Fruit fly (Drosophila melanogaster) whole organism, embryonic: Measurements from ENCODE around the gene CG33110.

Source experiments
- Blimp-1 ChIP-seq: fragments of 200-800 bp; sonication (Bioruptor generic); optimal IDR thresholded peaks from 3 replicates; lab custom pipeline; 2018; ENCODE audit warnings: missing biosample characterization, missing genetic modification characterization, mild to moderate bottlenecking, moderate library complexity, missing genetic modification reagents
- CG11723 ChIP-seq: fragments of 200-800 bp; sonication (Bioruptor generic); optimal IDR thresholded peaks from 2 replicates; lab custom pipeline; 2017; ENCODE audit warnings: missing biosample characterization, mild to moderate bottlenecking, missing genetic modification characterization
- CG13894 ChIP-seq: fragments of 200-800 bp; sonication (Bioruptor generic); optimal IDR thresholded peaks from 3 replicates; lab custom pipeline; 2018; ENCODE audit warnings: missing biosample characterization, mild to moderate bottlenecking, missing genetic modification characterization, moderate library complexity
- CG15269 ChIP-seq: fragments of 200-800 bp; sonication (Bioruptor generic); optimal IDR thresholded peaks from 2 replicates; lab custom pipeline; 2018; ENCODE audit warnings: missing biosample characterization, mild to moderate bottlenecking, missing genetic modification characterization, moderate library complexity
- CG15514 ChIP-seq: fragments of 200-800 bp; sonication (Bioruptor generic); optimal IDR thresholded peaks from 3 replicates; lab custom pipeline; 2017; ENCODE audit warnings: missing biosample characterization, missing genetic modification characterization, mild to moderate bottlenecking, moderate library complexity, missing genetic modification reagents
- CG18262 ChIP-seq: fragments of 200-800 bp; optimal IDR thresholded peaks from 3 replicates; lab custom pipeline; 2019; ENCODE audit warnings: missing biosample characterization, mild to moderate bottlenecking, missing genetic modification characterization, moderate library complexity
- CG2889 ChIP-seq: fragments of 200-800 bp; sonication (Bioruptor generic); IDR thresholded peaks from 3 replicates; pipeline ENCODE4 v1.3.6; 2022; ENCODE audit warnings: missing biosample characterization, missing genetic modification characterization
- CG3407 ChIP-seq: fragments of 200-800 bp; sonication (Bioruptor generic); optimal IDR thresholded peaks from 2 replicates; lab custom pipeline; 2018; ENCODE audit warnings: missing biosample characterization, mild to moderate bottlenecking, missing genetic modification characterization
- CG43689 ChIP-seq: fragments of 200-800 bp; sonication (Bioruptor generic); IDR thresholded peaks from 2 replicates; pipeline ENCODE4 v1.3.6; 2022; ENCODE audit warnings: missing biosample characterization, missing genetic modification characterization
- CG6654 ChIP-seq: fragments of 200-800 bp; sonication (Bioruptor generic); optimal IDR thresholded peaks from 2 replicates; lab custom pipeline; 2017; ENCODE audit warnings: missing biosample characterization, mild to moderate bottlenecking, missing genetic modification characterization
- CG7745 ChIP-seq: fragments of 200-800 bp; sonication (Bioruptor generic); optimal IDR thresholded peaks from 2 replicates; lab custom pipeline; 2018; ENCODE audit warnings: missing biosample characterization, mild to moderate bottlenecking, missing genetic modification characterization, moderate library complexity
- CG7963 ChIP-seq: fragments of 200-800 bp; sonication (Bioruptor generic); IDR thresholded peaks from 3 replicates; pipeline ENCODE4 v1.3.6; 2022; ENCODE audit warnings: missing biosample characterization, missing genetic modification characterization; ENCODE audit not compliant: partially characterized antibody
- CG8290 ChIP-seq, 3 experiments: fragments of 200-800 bp; sonication (Bioruptor generic); optimal IDR thresholded peaks; 2 replicates each; lab custom pipeline; 2016 to 2019; ENCODE audit warnings: missing biosample characterization in 3 of 3, missing genetic modification characterization in 3 of 3, mild to moderate bottlenecking in 2 of 3, moderate library complexity in 1 of 3
- CG8944 ChIP-seq: fragments of 200-800 bp; sonication (Bioruptor generic); optimal IDR thresholded peaks from 3 replicates; lab custom pipeline; 2016; ENCODE audit warnings: missing biosample characterization, missing genetic modification characterization
- Dll ChIP-seq: fragments of 200-800 bp; sonication (Bioruptor generic); IDR thresholded peaks from 4 replicates; pipeline ENCODE4 v1.3.6; 2022; ENCODE audit warnings: missing biosample characterization, missing genetic modification characterization; ENCODE audit not compliant: partially characterized antibody
- Doc3 ChIP-seq: fragments of 200-800 bp; sonication (Bioruptor generic); IDR thresholded peaks from 3 replicates; pipeline ENCODE4 v1.3.6; 2022; ENCODE audit warnings: missing biosample characterization, missing genetic modification characterization; ENCODE audit not compliant: partially characterized antibody
- ERR ChIP-seq: fragments of 200-800 bp; sonication (Bioruptor generic); optimal IDR thresholded peaks from 2 replicates; lab custom pipeline; 2016; ENCODE audit warnings: missing biosample characterization, missing genetic modification characterization
- Eip74EF ChIP-seq, 2 experiments: fragments of 200-800 bp in 1 of 2; fragments of >200 bp in 1 of 2; sonication (Bioruptor generic) in 1 of 2; optimal IDR thresholded peaks; 2 replicates each; lab custom pipeline; 2017 to 2019; ENCODE audit warnings: missing biosample characterization in 2 of 2, missing genetic modification characterization in 2 of 2, mild to moderate bottlenecking in 1 of 2, moderate library complexity in 1 of 2
- Ets65A ChIP-seq: fragments of 200-800 bp; sonication (Bioruptor generic); peaks from one replicate; lab custom pipeline; 2016; ENCODE audit warnings: missing biosample characterization, missing genetic modification characterization
- Fer2 ChIP-seq: fragments of 200-800 bp; sonication (Bioruptor generic); optimal IDR thresholded peaks from 2 replicates; lab custom pipeline; 2018; ENCODE audit warnings: missing biosample characterization, mild to moderate bottlenecking, missing genetic modification characterization, moderate library complexity
- Hr78 ChIP-seq, 2 experiments: fragments of 200-800 bp in 1 of 2; fragments of >200 bp in 1 of 2; sonication (Bioruptor generic) in 1 of 2; optimal IDR thresholded peaks; 2 replicates each; lab custom pipeline; 2017 to 2019; ENCODE audit warnings: missing biosample characterization in 2 of 2, missing genetic modification characterization in 2 of 2, mild to moderate bottlenecking in 1 of 2, moderate library complexity in 1 of 2
- Med ChIP-seq: fragments of 200-800 bp; sonication (Bioruptor generic); peaks from one replicate; lab custom pipeline; 2016; ENCODE audit warnings: missing biosample characterization, missing genetic modification characterization, mild to moderate bottlenecking, inconsistent platforms, moderate library complexity
- abd-A ChIP-seq: fragments of 200-800 bp; sonication (Bioruptor generic); optimal IDR thresholded peaks from 3 replicates; lab custom pipeline; 2019; ENCODE audit warnings: missing biosample characterization, mild to moderate bottlenecking, missing genetic modification characterization, moderate library complexity
- bsh ChIP-seq, 2 experiments: fragments of 200-800 bp; sonication (Bioruptor generic); optimal IDR thresholded peaks; 2 replicates each; lab custom pipeline; 2017 to 2018; ENCODE audit warnings: mild to moderate bottlenecking in 2 of 2, missing biosample characterization in 2 of 2, missing genetic modification characterization in 2 of 2, moderate library complexity in 1 of 2
- chinmo ChIP-seq: fragments of 200-800 bp; sonication (Bioruptor generic); IDR thresholded peaks from 4 replicates; pipeline ENCODE4 v1.3.6; 2022; ENCODE audit warnings: missing biosample characterization, missing genetic modification characterization; ENCODE audit not compliant: partially characterized antibody
- chn ChIP-seq: fragments of 200-800 bp; sonication (Bioruptor generic); optimal IDR thresholded peaks from 2 replicates; lab custom pipeline; 2016; ENCODE audit warnings: missing biosample characterization, missing genetic modification characterization
- ftz-f1 ChIP-seq: fragments of 200-800 bp; sonication (Bioruptor generic); optimal IDR thresholded peaks from 2 replicates; lab custom pipeline; 2016; ENCODE audit warnings: missing biosample characterization, missing genetic modification characterization
- grn ChIP-seq: fragments of 200-800 bp; sonication (Bioruptor generic); optimal IDR thresholded peaks from 3 replicates; lab custom pipeline; 2017; ENCODE audit warnings: missing biosample characterization, missing genetic modification characterization
- lov ChIP-seq, 2 experiments: fragments of 200-800 bp in 1 of 2; fragments of >200 bp in 1 of 2; sonication (Bioruptor generic) in 1 of 2; IDR thresholded peaks in 1 of 2; optimal IDR thresholded peaks in 1 of 2; 2 replicates in 1 of 2; 3 replicates in 1 of 2; pipeline versions ENCODE4 v1.3.6 to Lab custom; 2017 to 2022; ENCODE audit warnings: missing biosample characterization in 1 of 2, missing genetic modification characterization in 1 of 2
- mld ChIP-seq: fragments of 200-800 bp; sonication (Bioruptor generic); IDR thresholded peaks from 3 replicates; pipeline ENCODE4 v1.3.6; 2022; ENCODE audit warnings: missing biosample characterization, missing genetic modification characterization; ENCODE audit not compliant: partially characterized antibody
- nerfin-1 ChIP-seq: fragments of 200-800 bp; sonication (Bioruptor generic); optimal IDR thresholded peaks from 3 replicates; lab custom pipeline; 2019; ENCODE audit warnings: missing biosample characterization, mild to moderate bottlenecking, missing genetic modification characterization, moderate library complexity
- pita ChIP-seq: fragments of 200-800 bp; sonication (Bioruptor generic); optimal IDR thresholded peaks from 2 replicates; lab custom pipeline; 2017; ENCODE audit warnings: missing biosample characterization, mild to moderate bottlenecking, missing genetic modification characterization
- prd ChIP-seq, 3 experiments: fragments of >200 bp in 2 of 3; fragments of 200-800 bp in 1 of 3; sonication (Bioruptor generic) in 1 of 3; optimal IDR thresholded peaks in 2 of 3; IDR thresholded peaks in 1 of 3; 2 replicates in 2 of 3; 3 replicates in 1 of 3; pipeline versions ENCODE4 v1.3.6 to Lab custom; 2017 to 2022; ENCODE audit warnings: missing biosample characterization in 1 of 3, missing genetic modification characterization in 1 of 3
- sd ChIP-seq: fragments of 200-800 bp; sonication (Bioruptor generic); optimal IDR thresholded peaks from 3 replicates; lab custom pipeline; 2018; ENCODE audit warnings: missing biosample characterization, mild to moderate bottlenecking, missing genetic modification characterization, moderate library complexity
- slbo ChIP-seq: fragments of 200-800 bp; sonication (Bioruptor generic); IDR thresholded peaks from 2 replicates; pipeline ENCODE4 v1.3.6; 2022; ENCODE audit warnings: missing biosample characterization, missing genetic modification characterization
- sug ChIP-seq: fragments of 200-800 bp; optimal IDR thresholded peaks from 2 replicates; lab custom pipeline; 2019; ENCODE audit warnings: missing biosample characterization, mild to moderate bottlenecking, missing genetic modification characterization, moderate library complexity
- vfl ChIP-seq: fragments of 200-800 bp; sonication (Bioruptor generic); optimal IDR thresholded peaks from 2 replicates; lab custom pipeline; 2016; ENCODE audit warnings: missing biosample characterization, missing genetic modification characterization
- vvl ChIP-seq: fragments of 200-800 bp; sonication (Bioruptor generic); IDR thresholded peaks from 2 replicates; pipeline ENCODE4 v1.3.6; 2022; ENCODE audit warnings: missing biosample characterization, missing genetic modification characterization

The CG33110 gene

DNA sequence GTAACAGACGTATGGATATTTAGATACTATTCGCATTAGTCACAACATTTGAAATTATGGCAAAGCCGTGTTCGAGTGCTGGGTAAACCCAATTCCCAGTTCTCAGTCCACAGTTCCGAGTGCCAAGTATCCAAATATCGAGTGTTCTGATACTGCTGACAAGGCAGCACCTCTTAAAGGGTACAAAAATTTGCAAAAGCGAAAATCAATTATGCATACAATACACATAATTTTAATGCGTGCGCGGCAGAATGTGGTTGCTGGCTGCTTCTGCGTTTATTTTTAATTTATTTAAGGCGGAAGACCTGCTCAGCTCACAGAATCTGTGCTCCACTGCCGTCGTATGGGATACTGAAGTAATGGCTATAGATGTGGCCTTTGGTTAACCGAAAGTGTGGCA, 17.3 kb upstream of the CG33110 start:
- TF ChIP-seq slbo (GFP tag; lab: Robert Waterston, UW) (0 out of 2 replicates have a peak, but pooled peaks have one; percentile 25), prd (optimal IDR thresholded peaks at IDR 0.05; lab: Kevin White, UChicago) (no peak), prd (GFP tag; IDR thresholded peaks at IDR 0.05; lab: Robert Waterston, UW) (0 out of 3 replicates have a peak, but pooled peaks have one; percentile 13), vvl (GFP tag; lab: Robert Waterston, UW) (0 out of 2 replicates have a peak, but pooled peaks have one; percentile 31), Med (GFP tag; lab: Kevin White, UChicago) (peak; percentile 57), CG43689 (GFP tag; lab: Robert Waterston, UW) (no peak), CG11723 (GFP tag; lab: Kevin White, UChicago) (no peak)

DNA sequence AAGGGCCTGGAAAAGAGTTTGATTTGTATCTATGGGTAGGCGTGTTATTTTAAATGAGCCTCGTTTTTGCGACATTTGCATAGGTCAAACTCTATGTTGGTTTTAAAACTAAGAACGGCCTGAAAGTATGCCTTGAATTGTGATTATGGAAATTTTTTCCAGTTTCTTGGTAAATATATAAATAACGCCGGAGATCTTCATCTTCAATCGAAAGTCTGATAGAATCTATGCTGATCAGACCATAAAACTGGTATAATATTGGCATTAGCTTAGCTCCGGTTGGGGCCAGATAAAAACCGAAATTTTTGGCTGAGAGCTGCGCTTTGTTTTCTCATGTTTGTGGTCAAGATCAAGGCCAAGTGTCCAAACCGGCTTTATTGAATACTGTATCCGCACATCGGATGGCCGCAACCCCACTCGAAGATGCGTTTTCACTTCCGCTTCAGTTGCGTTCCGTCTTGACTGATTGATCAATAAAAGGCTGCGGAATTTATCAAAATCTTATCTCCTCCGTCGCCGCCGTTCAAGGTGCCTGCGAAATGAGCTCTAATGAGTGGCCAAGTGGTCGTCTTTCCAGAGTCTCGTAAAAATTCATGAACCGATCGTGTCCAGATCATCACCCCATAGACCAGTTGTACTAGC, 12.8 kb upstream of the CG33110 start:
- peak in 1 of 2 experiments; percentile 26 for TF ChIP-seq Hr78 (GFP tag; optimal IDR thresholded peaks at IDR 0.05; lab: Kevin White, UChicago)
- no peak for TF ChIP-seq CG15514 (GFP tag; lab: Kevin White, UChicago)
- TF ChIP-seq CG3407 (GFP tag; lab: Kevin White, UChicago) = no peak
- peak; percentile 89; the same call in 3 of the 4 replicates for TF ChIP-seq chinmo (GFP tag; lab: Robert Waterston, UW)
- TF ChIP-seq CG18262 (tag; lab: Kevin White, UChicago) = no peak
- no peak for TF ChIP-seq lov (optimal IDR thresholded peaks at IDR 0.05; lab: Kevin White, UChicago)
- no peak for TF ChIP-seq lov (GFP tag; IDR thresholded peaks at IDR 0.05; lab: Robert Waterston, UW)
- TF ChIP-seq grn (GFP tag; lab: Kevin White, UChicago) = peak; percentile 69
- TF ChIP-seq pita (GFP tag; lab: Kevin White, UChicago) = no peak
- no peak for TF ChIP-seq vfl
- peak; percentile 67 for TF ChIP-seq sd (tag; lab: Kevin White, UChicago)
- TF ChIP-seq abd-A (tag; lab: Kevin White, UChicago) = peak; percentile 6
- peak; percentile 16 for TF ChIP-seq ftz-f1 (GFP tag; lab: Kevin White, UChicago)
- TF ChIP-seq ERR = no peak
- no peak for TF ChIP-seq CG15269 (tag; lab: Kevin White, UChicago)
- TF ChIP-seq mld (GFP tag; lab: Robert Waterston, UW) = no peak
- peak; percentile 19 for TF ChIP-seq sug (tag; lab: Kevin White, UChicago)
- TF ChIP-seq CG6654 (GFP tag; lab: Kevin White, UChicago) = no peak
- TF ChIP-seq Doc3 (GFP tag; lab: Robert Waterston, UW) = no peak
- TF ChIP-seq chn (GFP tag; lab: Kevin White, UChicago) = no peak
- TF ChIP-seq Eip74EF (GFP tag; optimal IDR thresholded peaks at IDR 0.05; lab: Kevin White, UChicago) = peak in 1 of 2 experiments; percentile 60
- TF ChIP-seq Ets65A = peak; percentile 41
- TF ChIP-seq nerfin-1 (tag; lab: Kevin White, UChicago) = no peak
- TF ChIP-seq CG2889 (GFP tag; lab: Robert Waterston, UW) = no peak
- TF ChIP-seq CG8290 (GFP tag; optimal IDR thresholded peaks at IDR 0.05; lab: Kevin White, UChicago) = no peak
- no peak for TF ChIP-seq CG8290 (tag; optimal IDR thresholded peaks at IDR 0.05; lab: Kevin White, UChicago)
- TF ChIP-seq Blimp-1 = peak; percentile 6
- TF ChIP-seq Fer2 (tag; lab: Kevin White, UChicago) = no peak
- no peak for TF ChIP-seq bsh (GFP tag; optimal IDR thresholded peaks at IDR 0.05; lab: Kevin White, UChicago)
- no peak for TF ChIP-seq CG7963
- no peak for TF ChIP-seq CG7745 (tag; lab: Kevin White, UChicago)
- TF ChIP-seq CG8944 = no peak
- peak; percentile 100 for TF ChIP-seq CG13894 (tag; lab: Kevin White, UChicago)
- TF ChIP-seq vvl (GFP tag; lab: Robert Waterston, UW) = peak; percentile 66
- TF ChIP-seq Dll = no peak
